Worm (Caenorhabditis elegans) whole organism, young adult: ENCODE data around the gene csb-1.
A peak's percentile ranks its signal among the peaks of the same experiment; 100 is the strongest.

Source experiments
- B0019.2 ChIP-seq: fragments of 200-800 bp; sonication (Bioruptor generic); conservative IDR thresholded peaks from 2 replicates; pipeline ENCODE4 v1.3.6; 2022; ENCODE audit warnings: missing genetic modification reagents, missing genetic modification characterization, missing compliant biosample characterization
- B0261.1 ChIP-seq: sonication (generic microtip); optimal IDR thresholded peaks from 2 replicates; lab custom pipeline; 2016; ENCODE audit warnings: mild to moderate bottlenecking, missing genetic modification characterization, moderate library complexity, missing compliant biosample characterization
- B0336.3 ChIP-seq: fragments of 200-800 bp; sonication (Bioruptor generic); IDR thresholded peaks from 2 replicates; pipeline ENCODE4 v1.3.6; 2022; ENCODE audit warnings: missing genetic modification characterization, missing compliant biosample characterization
- K11D2.4 ChIP-seq: fragments of 200-800 bp; sonication (Bioruptor generic); IDR thresholded peaks from 2 replicates; pipeline ENCODE4 v1.3.6; 2022; ENCODE audit warnings: missing genetic modification reagents, missing genetic modification characterization, missing compliant biosample characterization
- K12H6.12 ChIP-seq: fragments of 200-800 bp; sonication (Bioruptor generic); optimal IDR thresholded peaks from 2 replicates; lab custom pipeline; 2018; ENCODE audit warnings: mild to moderate bottlenecking, missing genetic modification characterization, missing compliant biosample characterization
- ama-1 ChIP-seq, 3 experiments: fragments of 150-350 bp in 1 of 3; sonication (generic microtip) in 2 of 3; optimal IDR thresholded peaks; 2 replicates each; lab custom pipeline; 2014 to 2018; ENCODE audit warnings: missing biosample characterization in 2 of 3, missing genetic modification characterization in 2 of 3, missing genetic modification reagents in 2 of 3
- aptf-3 ChIP-seq: fragments of 200-800 bp; sonication (Bioruptor generic); IDR thresholded peaks from 2 replicates; pipeline ENCODE4 v1.3.6; 2022; ENCODE audit warnings: missing genetic modification characterization, missing compliant biosample characterization
- atf-7 ChIP-seq: sonication (generic microtip); optimal IDR thresholded peaks from 2 replicates; lab custom pipeline; 2017; ENCODE audit warnings: mild to moderate bottlenecking, missing genetic modification characterization, missing compliant biosample characterization
- athp-1 ChIP-seq: sonication (generic microtip); optimal IDR thresholded peaks from 2 replicates; lab custom pipeline; 2017; ENCODE audit warnings: mild to moderate bottlenecking, missing genetic modification characterization, missing compliant biosample characterization
- attf-3 ChIP-seq: fragments of 200-800 bp; sonication (Bioruptor generic); conservative IDR thresholded peaks from 2 replicates; pipeline ENCODE4 v1.3.6; 2022; ENCODE audit warnings: missing genetic modification reagents, missing genetic modification characterization, missing compliant biosample characterization
- cebp-1 ChIP-seq, 2 experiments: fragments of 200-800 bp in 1 of 2; sonication (Bioruptor generic) in 1 of 2; sonication (generic microtip) in 1 of 2; IDR thresholded peaks in 1 of 2; optimal IDR thresholded peaks in 1 of 2; 2 replicates each; pipeline versions ENCODE4 v1.3.6 to Lab custom; 2017 to 2022; ENCODE audit warnings: missing compliant biosample characterization in 2 of 2, missing genetic modification characterization in 2 of 2, mild to moderate bottlenecking in 1 of 2, missing genetic modification reagents in 1 of 2, moderate library complexity in 1 of 2
- cebp-2 ChIP-seq: fragments of 200-800 bp; sonication (Bioruptor generic); IDR thresholded peaks from 2 replicates; pipeline ENCODE4 v1.3.6; 2022; ENCODE audit warnings: missing genetic modification characterization, missing compliant biosample characterization
- ceh-27 ChIP-seq: fragments of 200-800 bp; sonication (Bioruptor generic); optimal IDR thresholded peaks from 2 replicates; lab custom pipeline; 2018; ENCODE audit warnings: mild to moderate bottlenecking, missing genetic modification characterization, moderate library complexity, missing compliant biosample characterization
- ceh-58 ChIP-seq: fragments of 200-800 bp; sonication (Bioruptor generic); IDR thresholded peaks from 2 replicates; pipeline ENCODE4 v1.3.6; 2022; ENCODE audit warnings: missing genetic modification characterization, missing compliant biosample characterization
- chd-7 ChIP-seq: sonication (generic microtip); optimal IDR thresholded peaks from 2 replicates; lab custom pipeline; 2016; ENCODE audit warnings: mild to moderate bottlenecking, missing genetic modification characterization, moderate library complexity, missing compliant biosample characterization
- dox-1 ChIP-seq: fragments of 200-800 bp; sonication (Bioruptor generic); IDR thresholded peaks from 2 replicates; pipeline ENCODE4 v1.3.6; 2022; ENCODE audit warnings: missing genetic modification reagents, missing genetic modification characterization, missing compliant biosample characterization
- egrh-3 ChIP-seq: fragments of 200-800 bp; sonication (Bioruptor generic); IDR thresholded peaks from 2 replicates; pipeline ENCODE4 v1.3.6; 2022; ENCODE audit warnings: missing genetic modification reagents, missing genetic modification characterization, missing compliant biosample characterization
- hmg-1.2 ChIP-seq: fragments of 200-800 bp; sonication (Bioruptor generic); IDR thresholded peaks from 2 replicates; pipeline ENCODE4 v1.3.6; 2022; ENCODE audit warnings: missing genetic modification reagents, missing genetic modification characterization, missing compliant biosample characterization
- lag-1 ChIP-seq: fragments of 200-800 bp; sonication (Bioruptor generic); IDR thresholded peaks from 2 replicates; pipeline ENCODE4 v1.3.6; 2022; ENCODE audit warnings: missing genetic modification reagents, missing genetic modification characterization, missing compliant biosample characterization
- lin-35 ChIP-seq, 3 experiments: fragments of 150-350 bp in 2 of 3; sonication (generic microtip) in 1 of 3; optimal IDR thresholded peaks; 2 replicates each; lab custom pipeline; 2014 to 2018; ENCODE audit warnings: missing biosample characterization in 3 of 3, missing genetic modification characterization in 3 of 3, missing genetic modification reagents in 3 of 3
- lin-40 ChIP-seq: sonication (generic microtip); optimal IDR thresholded peaks from 2 replicates; lab custom pipeline; 2016; ENCODE audit warnings: missing genetic modification characterization, mild to moderate bottlenecking, missing compliant biosample characterization, missing genotype, missing genetic modification reagents
- lsy-27 ChIP-seq: sonication (generic microtip); optimal IDR thresholded peaks from 2 replicates; lab custom pipeline; 2017; ENCODE audit warnings: missing genetic modification characterization, mild to moderate bottlenecking, missing compliant biosample characterization, antibody characterized with exemption, missing genotype, borderline replicate concordance; ENCODE audit not compliant: insufficient read depth
- madf-10 ChIP-seq: sonication (generic microtip); optimal IDR thresholded peaks from 2 replicates; lab custom pipeline; 2016; ENCODE audit warnings: mild to moderate bottlenecking, missing genetic modification characterization, missing compliant biosample characterization
- madf-3 ChIP-seq: fragments of 200-800 bp; sonication (Bioruptor generic); IDR thresholded peaks from 2 replicates; pipeline ENCODE4 v1.3.6; 2022; ENCODE audit warnings: missing genetic modification reagents, missing genetic modification characterization, missing compliant biosample characterization
- mcd-1 ChIP-seq: fragments of 200-800 bp; sonication (Bioruptor generic); IDR thresholded peaks from 2 replicates; pipeline ENCODE4 v1.3.6; 2022; ENCODE audit warnings: missing genetic modification reagents, missing genetic modification characterization, missing compliant biosample characterization
- mxl-1 ChIP-seq: sonication (generic microtip); optimal IDR thresholded peaks from 2 replicates; lab custom pipeline; 2016; ENCODE audit warnings: missing genetic modification characterization, missing compliant biosample characterization
- nhr-120 ChIP-seq: fragments of 200-800 bp; sonication (Bioruptor generic); IDR thresholded peaks from 2 replicates; pipeline ENCODE4 v1.3.6; 2022; ENCODE audit warnings: missing genetic modification characterization, missing compliant biosample characterization
- nhr-179 ChIP-seq: sonication (generic microtip); optimal IDR thresholded peaks from 2 replicates; lab custom pipeline; 2016; ENCODE audit warnings: mild to moderate bottlenecking, missing genetic modification characterization, missing compliant biosample characterization
- nhr-80 ChIP-seq: sonication (generic microtip); optimal IDR thresholded peaks from 2 replicates; lab custom pipeline; 2016; ENCODE audit warnings: missing genetic modification characterization, missing compliant biosample characterization
- rpc-1 ChIP-seq, 2 experiments: fragments of 150-350 bp in 1 of 2; sonication (generic microtip) in 1 of 2; optimal IDR thresholded peaks; 2 replicates each; lab custom pipeline; 2014 to 2018; ENCODE audit warnings: missing biosample characterization in 1 of 2, missing genetic modification characterization in 1 of 2, missing genetic modification reagents in 1 of 2, missing genotype in 1 of 2
- sdz-38 ChIP-seq: sonication (generic microtip); optimal IDR thresholded peaks from 2 replicates; lab custom pipeline; 2016; ENCODE audit warnings: missing genotype, missing genetic modification characterization, missing compliant biosample characterization
- snpc-1.1 ChIP-seq: sonication (generic microtip); optimal IDR thresholded peaks from 2 replicates; lab custom pipeline; 2017; ENCODE audit warnings: missing genetic modification characterization, mild to moderate bottlenecking, missing compliant biosample characterization, antibody characterized with exemption, moderate library complexity, missing genotype, missing genetic modification reagents; ENCODE audit not compliant: insufficient read depth
- snpc-3.4 ChIP-seq: sonication (generic microtip); optimal IDR thresholded peaks from 2 replicates; lab custom pipeline; 2017; ENCODE audit warnings: missing genetic modification characterization, mild to moderate bottlenecking, missing compliant biosample characterization, antibody characterized with exemption, moderate library complexity, missing genotype, missing genetic modification reagents
- snpc-4 ChIP-seq, 5 experiments: fragments of 150-350 bp in 1 of 5; sonication (generic microtip) in 4 of 5; optimal IDR thresholded peaks; 2 replicates each; lab custom pipeline; 2014 to 2018; ENCODE audit warnings: missing genetic modification characterization in 5 of 5, missing biosample characterization in 3 of 5, antibody characterized with exemption in 2 of 5, mild to moderate bottlenecking in 2 of 5, missing compliant biosample characterization in 2 of 5, missing genotype in 2 of 5, moderate library complexity in 2 of 5, missing genetic modification reagents in 1 of 5
- somi-1 ChIP-seq: fragments of 200-800 bp; sonication (Bioruptor generic); optimal IDR thresholded peaks from 2 replicates; lab custom pipeline; 2018; ENCODE audit warnings: mild to moderate bottlenecking, missing genetic modification characterization, missing compliant biosample characterization
- sptf-2 ChIP-seq: fragments of 200-800 bp; sonication (Bioruptor generic); optimal IDR thresholded peaks from 2 replicates; lab custom pipeline; 2018; ENCODE audit warnings: mild to moderate bottlenecking, missing genetic modification characterization, missing compliant biosample characterization
- tbp1 ChIP-seq: fragments of 200-800 bp; sonication (Bioruptor generic); optimal IDR thresholded peaks from 2 replicates; lab custom pipeline; 2018; ENCODE audit warnings: mild to moderate bottlenecking, missing genetic modification characterization, missing compliant biosample characterization
- unc-62 ChIP-seq: fragments of 150-350 bp; optimal IDR thresholded peaks from 2 replicates; lab custom pipeline; 2014; ENCODE audit warnings: missing biosample characterization, missing genetic modification reagents, missing genetic modification characterization
- zfh-2 ChIP-seq: fragments of 200-800 bp; sonication (Bioruptor generic); conservative IDR thresholded peaks from 2 replicates; pipeline ENCODE4 v1.3.6; 2022; ENCODE audit warnings: missing genetic modification reagents, missing genetic modification characterization, missing compliant biosample characterization
- ztf-18 ChIP-seq: sonication (generic microtip); optimal IDR thresholded peaks from 2 replicates; lab custom pipeline; 2016; ENCODE audit warnings: missing genotype, mild to moderate bottlenecking, missing genetic modification characterization, missing compliant biosample characterization
- ztf-26 ChIP-seq: sonication (generic microtip); optimal IDR thresholded peaks from 2 replicates; lab custom pipeline; 2017; ENCODE audit warnings: missing genetic modification characterization, missing compliant biosample characterization
- ztf-3 ChIP-seq: fragments of 200-800 bp; sonication (Bioruptor generic); optimal IDR thresholded peaks from 2 replicates; lab custom pipeline; 2018; ENCODE audit warnings: mild to moderate bottlenecking, missing genetic modification characterization, missing compliant biosample characterization
- ztf-6 ChIP-seq: fragments of 200-800 bp; sonication (Bioruptor generic); IDR thresholded peaks from 2 replicates; pipeline ENCODE4 v1.3.6; 2022; ENCODE audit warnings: missing genetic modification reagents, missing genetic modification characterization, missing compliant biosample characterization

Gene csb-1

DNA sequence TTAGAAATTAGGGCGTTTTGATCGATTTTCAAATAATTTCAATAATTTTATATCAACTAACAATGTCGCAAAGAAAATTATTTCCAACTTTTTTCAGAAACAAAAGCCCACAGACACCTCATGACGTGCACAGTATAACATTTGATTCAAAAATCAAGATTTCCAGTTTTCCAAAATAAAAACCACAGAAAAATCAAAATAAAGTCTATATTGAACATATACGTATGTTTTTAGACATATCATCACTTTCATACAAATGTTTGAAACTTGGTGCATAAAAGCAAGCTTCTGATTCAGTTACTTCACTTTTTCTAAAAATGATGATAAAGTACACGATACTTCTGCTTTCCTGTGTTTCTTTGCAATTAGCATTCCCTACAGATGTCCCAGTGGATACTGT, 8.9 kb downstream of the csb-1 start, which contains the start of gene F53H4.2 (continued):
- TF ChIP-seq athp-1 (tag; lab: Kevin White, UChicago) = no peak

- TF ChIP-seq snpc-1.1 = peak; percentile 21
- no peak for TF ChIP-seq ztf-26 (tag; lab: Kevin White, UChicago)
- TF ChIP-seq zfh-2 = peak; percentile 66; the same call in 1 of the 2 replicates
- no peak for TF ChIP-seq atf-7 (tag; lab: Kevin White, UChicago)
- no peak for TF ChIP-seq ceh-58 (GFP tag; lab: Robert Waterston, UW)
- TF ChIP-seq sdz-38 = no peak
- no peak for TF ChIP-seq madf-3
- TF ChIP-seq egrh-3 (GFP tag; lab: Robert Waterston, UW) = no peak
- TF ChIP-seq unc-62 (GFP tag; lab: Kevin White, UChicago) = no peak
- no peak for TF ChIP-seq ztf-6
- no peak for TF ChIP-seq ztf-3 (GFP tag; lab: Kevin White, UChicago)
- no peak for TF ChIP-seq chd-7 (tag; lab: Kevin White, UChicago)
- TF ChIP-seq hmg-1.2 = peak; percentile 45; the same call in 1 of the 2 replicates
- no peak for TF ChIP-seq snpc-3.4 (tag; lab: Kevin White, UChicago)
- TF ChIP-seq snpc-4 (GFP tag; optimal IDR thresholded peaks at IDR 0.05; lab: Kevin White, UChicago) = peak; percentile 45
- peak in 2 of 4 experiments; percentile 87 to 90 for TF ChIP-seq snpc-4 (tag; optimal IDR thresholded peaks at IDR 0.05; lab: Kevin White, UChicago)
- no peak for TF ChIP-seq mcd-1 (GFP tag; lab: Robert Waterston, UW)
- no peak for TF ChIP-seq K11D2.4
- TF ChIP-seq sptf-2 (GFP tag; lab: Kevin White, UChicago) = no peak
- TF ChIP-seq rpc-1 (optimal IDR thresholded peaks at IDR 0.05; lab: Kevin White, UChicago) = no peak
- no peak for TF ChIP-seq rpc-1 (tag; optimal IDR thresholded peaks at IDR 0.05; lab: Kevin White, UChicago)
- TF ChIP-seq B0261.1 (tag; lab: Kevin White, UChicago) = no peak
- no peak for TF ChIP-seq aptf-3 (GFP tag; lab: Robert Waterston, UW)
- no peak for TF ChIP-seq lin-35 (GFP tag; optimal IDR thresholded peaks at IDR 0.05; lab: Kevin White, UChicago)
- TF ChIP-seq mxl-1 (tag; lab: Kevin White, UChicago) = no peak
- TF ChIP-seq nhr-120 (GFP tag; lab: Robert Waterston, UW) = no peak
- TF ChIP-seq lag-1 = no peak
- TF ChIP-seq ztf-18 (tag; lab: Kevin White, UChicago) = no peak
- TF ChIP-seq cebp-2 = no peak
These were observed 14.7 kb downstream of the csb-1 start for ce11 chrX:15851013-15851412.

- TF ChIP-seq nhr-80 (tag; lab: Kevin White, UChicago) (no peak), hmg-1.2 (peak; percentile 45), snpc-4 (GFP tag; optimal IDR thresholded peaks at IDR 0.05; lab: Kevin White, UChicago) (no peak), snpc-4 (tag; optimal IDR thresholded peaks at IDR 0.05; lab: Kevin White, UChicago) (peak in 2 of 4 experiments; percentile 30 to 55), tbp1 (GFP tag; lab: Kevin White, UChicago) (peak; percentile 8), B0336.3 (GFP tag; lab: Robert Waterston, UW) (0 out of 2 replicates have a peak, but pooled peaks have one; percentile 29), nhr-179 (no peak), K12H6.12 (peak; percentile 82), madf-10 (peak; percentile 21), ama-1 (optimal IDR thresholded peaks at IDR 0.05; lab: Kevin White, UChicago) (no peak), ama-1 (GFP tag; optimal IDR thresholded peaks at IDR 0.05; lab: Kevin White, UChicago) (no peak), ceh-27 (peak; percentile 45), cebp-1 (GFP tag; IDR thresholded peaks at IDR 0.05; lab: Robert Waterston, UW) (no peak), cebp-1 (tag; optimal IDR thresholded peaks at IDR 0.05; lab: Kevin White, UChicago) (peak; percentile 55), mcd-1 (GFP tag; lab: Robert Waterston, UW) (peak; percentile 42; the same call in 1 of the 2 replicates), dox-1 (GFP tag; lab: Robert Waterston, UW) (peak; percentile 15; the same call in 1 of the 2 replicates), K11D2.4 (0 out of 2 replicates have a peak, but pooled peaks have one; percentile 51), lin-40 (peak; percentile 80), ztf-18 (tag; lab: Kevin White, UChicago) (no peak), lsy-27 (tag; lab: Kevin White, UChicago) (no peak), snpc-1.1 (peak; percentile 26), somi-1 (GFP tag; lab: Kevin White, UChicago) (peak; percentile 37), B0019.2 (GFP tag; lab: Robert Waterston, UW) (no peak), attf-3 (peak; percentile 97), lin-35 (GFP tag; optimal IDR thresholded peaks at IDR 0.05; lab: Kevin White, UChicago) (peak in 1 of 3 experiments; percentile 39)
These were observed 16.3 kb downstream of the csb-1 start, which contains the start of gene acl-1 for ce11 chrX:15849397-15849935. TSS of gene acl-1 (plus strand) at chrX:15849885.
